Fruit fly (Drosophila melanogaster) whole organism, embryonic: ENCODE measurements around the gene CG7650.

Experiments
- Asciz ChIP-seq: fragments of 200-800 bp; sonication (Bioruptor generic); optimal IDR thresholded peaks from 2 replicates; lab custom pipeline; 2017; ENCODE audit warnings: missing biosample characterization, mild to moderate bottlenecking, missing genetic modification characterization, missing genetic modification reagents
- Atf6 ChIP-seq: fragments of 200-800 bp; sonication (Bioruptor generic); IDR thresholded peaks from 2 replicates; pipeline ENCODE4 v1.3.6; 2022; ENCODE audit warnings: missing biosample characterization, missing genetic modification characterization
- CG10321 ChIP-seq: fragments of 200-800 bp; sonication (Bioruptor generic); IDR thresholded peaks from 2 replicates; pipeline ENCODE4 v1.3.6; 2022; ENCODE audit warnings: missing biosample characterization, missing genetic modification characterization
- CG11456 ChIP-seq: fragments of 200-800 bp; sonication (Bioruptor generic); IDR thresholded peaks from 3 replicates; pipeline ENCODE4 v1.3.6; 2022; ENCODE audit warnings: missing biosample characterization, missing genetic modification characterization
- CG11695 ChIP-seq: fragments of 200-800 bp; sonication (Bioruptor generic); IDR thresholded peaks from 3 replicates; pipeline ENCODE4 v1.3.6; 2022; ENCODE audit warnings: missing biosample characterization, missing genetic modification characterization
- CG14441 ChIP-seq: fragments of 200-800 bp; sonication (Bioruptor generic); IDR thresholded peaks from 2 replicates; pipeline ENCODE4 v1.3.6; 2022; ENCODE audit warnings: missing biosample characterization, missing genetic modification characterization
- CG16815 ChIP-seq: fragments of 200-800 bp; sonication (Bioruptor generic); optimal IDR thresholded peaks from 3 replicates; lab custom pipeline; 2017; ENCODE audit warnings: missing biosample characterization, mild to moderate bottlenecking, missing genetic modification characterization
- CG17829 ChIP-seq: fragments of 200-800 bp; optimal IDR thresholded peaks from 2 replicates; lab custom pipeline; 2019; ENCODE audit warnings: missing biosample characterization, mild to moderate bottlenecking, missing genetic modification characterization, moderate library complexity
- CG2116 ChIP-seq: fragments of 200-800 bp; sonication (Bioruptor generic); optimal IDR thresholded peaks from 3 replicates; lab custom pipeline; 2018; ENCODE audit warnings: missing biosample characterization, mild to moderate bottlenecking, missing genetic modification characterization
- CG7745 ChIP-seq: fragments of 200-800 bp; sonication (Bioruptor generic); optimal IDR thresholded peaks from 2 replicates; lab custom pipeline; 2018; ENCODE audit warnings: missing biosample characterization, mild to moderate bottlenecking, missing genetic modification characterization, moderate library complexity
- CG7928 ChIP-seq: fragments of 200-800 bp; sonication (Bioruptor generic); optimal IDR thresholded peaks from 2 replicates; lab custom pipeline; 2017; ENCODE audit warnings: missing biosample characterization, mild to moderate bottlenecking, missing genetic modification characterization
- CG7963 ChIP-seq: fragments of 200-800 bp; sonication (Bioruptor generic); IDR thresholded peaks from 3 replicates; pipeline ENCODE4 v1.3.6; 2022; ENCODE audit warnings: missing biosample characterization, missing genetic modification characterization; ENCODE audit not compliant: partially characterized antibody
- CG8924 ChIP-seq: fragments of 200-800 bp; optimal IDR thresholded peaks from 3 replicates; lab custom pipeline; 2019; ENCODE audit warnings: missing biosample characterization, mild to moderate bottlenecking, missing genetic modification characterization, moderate library complexity
- Dek ChIP-seq: fragments of 200-800 bp; sonication (Bioruptor generic); optimal IDR thresholded peaks from 3 replicates; lab custom pipeline; 2019; ENCODE audit warnings: missing biosample characterization, mild to moderate bottlenecking, missing genetic modification characterization, moderate library complexity
- Doc2 ChIP-seq: fragments of 200-800 bp; sonication (Bioruptor generic); IDR thresholded peaks from 2 replicates; pipeline ENCODE4 v1.3.6; 2022; ENCODE audit warnings: missing biosample characterization, missing genetic modification characterization
- Dp ChIP-seq: fragments of 200-800 bp; sonication (Bioruptor generic); optimal IDR thresholded peaks from 2 replicates; lab custom pipeline; 2018; ENCODE audit warnings: missing biosample characterization, mild to moderate bottlenecking, missing genetic modification characterization, moderate library complexity
- E2f2 ChIP-seq: fragments of 200-800 bp; sonication (Bioruptor generic); IDR thresholded peaks from 2 replicates; pipeline ENCODE4 v1.3.6; 2022; ENCODE audit warnings: missing biosample characterization, missing genetic modification characterization
- Ets97D ChIP-seq: fragments of 200-800 bp; sonication (Bioruptor generic); optimal IDR thresholded peaks from 3 replicates; lab custom pipeline; 2016; ENCODE audit warnings: missing biosample characterization, missing genetic modification characterization
- Fer1 ChIP-seq: fragments of 200-800 bp; sonication (Bioruptor generic); optimal IDR thresholded peaks from 2 replicates; lab custom pipeline; 2017; ENCODE audit warnings: missing biosample characterization, mild to moderate bottlenecking, missing genetic modification characterization
- MBD-R2 ChIP-seq: fragments of 200-800 bp; sonication (Bioruptor generic); IDR thresholded peaks from 2 replicates; pipeline ENCODE4 v1.3.6; 2022; ENCODE audit warnings: missing biosample characterization, missing genetic modification characterization
- Mes4 ChIP-seq: fragments of 200-800 bp; sonication (Bioruptor generic); optimal IDR thresholded peaks from 2 replicates; lab custom pipeline; 2016; ENCODE audit warnings: missing biosample characterization, missing genetic modification characterization
- Nf-YB ChIP-seq: fragments of 200-800 bp; sonication (Bioruptor generic); optimal IDR thresholded peaks from 3 replicates; lab custom pipeline; 2019; ENCODE audit warnings: missing biosample characterization, mild to moderate bottlenecking, missing genetic modification characterization, moderate library complexity
- Sin3A ChIP-seq: fragments of >200 bp; optimal IDR thresholded peaks from 2 replicates; lab custom pipeline; 2018
- Taf1 ChIP-seq: fragments of 200-800 bp; sonication (Bioruptor generic); IDR thresholded peaks from 2 replicates; pipeline ENCODE4 v1.3.6; 2022; ENCODE audit warnings: missing biosample characterization, missing genetic modification characterization
- ara ChIP-seq: fragments of 200-800 bp; sonication (Bioruptor generic); IDR thresholded peaks from 2 replicates; pipeline ENCODE4 v1.3.6; 2022; ENCODE audit warnings: missing biosample characterization, missing genetic modification characterization
- ash1 ChIP-seq: fragments of 200-800 bp; sonication (Bioruptor generic); optimal IDR thresholded peaks from 2 replicates; lab custom pipeline; 2018; ENCODE audit warnings: missing biosample characterization, mild to moderate bottlenecking, missing genetic modification characterization
- ato ChIP-seq: fragments of 200-800 bp; sonication (Bioruptor generic); IDR thresholded peaks from 2 replicates; pipeline ENCODE4 v1.3.6; 2022; ENCODE audit warnings: missing biosample characterization, missing genetic modification characterization; ENCODE audit not compliant: partially characterized antibody
- bowl ChIP-seq: fragments of 200-800 bp; sonication (Bioruptor generic); IDR thresholded peaks from 2 replicates; pipeline ENCODE4 v1.3.6; 2022; ENCODE audit warnings: missing biosample characterization, missing genetic modification characterization
- cad ChIP-seq: fragments of >200 bp; optimal IDR thresholded peaks from 2 replicates; lab custom pipeline; 2017; ENCODE audit warnings: missing biosample characterization, missing genetic modification characterization
- chif ChIP-seq, 2 experiments: fragments of 200-800 bp; sonication (Bioruptor generic); optimal IDR thresholded peaks; 3 replicates each; lab custom pipeline; 2016; ENCODE audit warnings: missing biosample characterization in 2 of 2, missing genetic modification characterization in 2 of 2
- corto ChIP-seq: fragments of 200-800 bp; sonication (Bioruptor generic); optimal IDR thresholded peaks from 2 replicates; lab custom pipeline; 2016; ENCODE audit warnings: missing biosample characterization, mild to moderate bottlenecking, missing genetic modification characterization, moderate library complexity
- dan ChIP-seq: fragments of 200-800 bp; sonication (Bioruptor generic); IDR thresholded peaks from 2 replicates; pipeline ENCODE4 v1.3.6; 2022; ENCODE audit warnings: missing biosample characterization, missing genetic modification characterization
- en ChIP-seq: fragments of 200-800 bp; sonication (Bioruptor generic); optimal IDR thresholded peaks from 2 replicates; lab custom pipeline; 2016; ENCODE audit warnings: missing biosample characterization, missing genetic modification characterization
- eve ChIP-seq, 2 experiments: fragments of >200 bp; optimal IDR thresholded peaks; 2 replicates each; lab custom pipeline; 2017; ENCODE audit warnings: missing biosample characterization in 2 of 2, missing genetic modification characterization in 2 of 2
- grau ChIP-seq: fragments of 200-800 bp; optimal IDR thresholded peaks from 3 replicates; lab custom pipeline; 2019; ENCODE audit warnings: missing biosample characterization, mild to moderate bottlenecking, missing genetic modification characterization, moderate library complexity
- gro ChIP-seq: fragments of 200-800 bp; sonication (Bioruptor generic); optimal IDR thresholded peaks from 2 replicates; lab custom pipeline; 2016; ENCODE audit warnings: missing biosample characterization, missing genetic modification characterization
- gsb-n ChIP-seq: fragments of 200-800 bp; sonication (Bioruptor generic); optimal IDR thresholded peaks from 3 replicates; lab custom pipeline; 2018; ENCODE audit warnings: missing biosample characterization, mild to moderate bottlenecking, missing genetic modification characterization
- ind ChIP-seq: fragments of 200-800 bp; sonication (Bioruptor generic); optimal IDR thresholded peaks from 3 replicates; lab custom pipeline; 2016; ENCODE audit warnings: missing biosample characterization, missing genetic modification characterization
- nom ChIP-seq: fragments of 200-800 bp; sonication (Bioruptor generic); optimal IDR thresholded peaks from 2 replicates; lab custom pipeline; 2017; ENCODE audit warnings: missing biosample characterization, missing genetic modification characterization, mild to moderate bottlenecking, moderate library complexity, missing genetic modification reagents
- otp ChIP-seq: fragments of 200-800 bp; sonication (Bioruptor generic); IDR thresholded peaks from 3 replicates; pipeline ENCODE4, ENCODE4 v1.3.6; 2022; ENCODE audit warnings: missing biosample characterization, missing genetic modification characterization
- p53 ChIP-seq: fragments of 200-800 bp; sonication (Bioruptor generic); optimal IDR thresholded peaks from 2 replicates; lab custom pipeline; 2016; ENCODE audit warnings: missing biosample characterization, missing genetic modification characterization
- pb ChIP-seq: fragments of 200-800 bp; sonication (Bioruptor generic); optimal IDR thresholded peaks from 3 replicates; lab custom pipeline; 2016; ENCODE audit warnings: missing biosample characterization, missing genetic modification characterization
- pho ChIP-seq: fragments of 200-800 bp; sonication (Bioruptor generic); optimal IDR thresholded peaks from 2 replicates; lab custom pipeline; 2016; ENCODE audit warnings: missing biosample characterization, missing genetic modification characterization
- psq ChIP-seq: fragments of 200-800 bp; sonication (Bioruptor generic); optimal IDR thresholded peaks from 2 replicates; lab custom pipeline; 2017; ENCODE audit warnings: missing biosample characterization, missing genetic modification characterization
- pum ChIP-seq: fragments of 200-800 bp; sonication (Bioruptor generic); optimal IDR thresholded peaks from 2 replicates; lab custom pipeline; 2016; ENCODE audit warnings: missing biosample characterization, missing genetic modification characterization
- scrt ChIP-seq: fragments of 200-800 bp; sonication (Bioruptor generic); optimal IDR thresholded peaks from 2 replicates; lab custom pipeline; 2018; ENCODE audit warnings: missing biosample characterization, mild to moderate bottlenecking, missing genetic modification characterization, moderate library complexity
- stwl ChIP-seq: fragments of 200-800 bp; sonication (Bioruptor generic); optimal IDR thresholded peaks from 3 replicates; lab custom pipeline; 2018; ENCODE audit warnings: missing biosample characterization, mild to moderate bottlenecking, missing genetic modification characterization, moderate library complexity
- tna ChIP-seq: fragments of 200-800 bp; sonication (Bioruptor generic); IDR thresholded peaks from 2 replicates; pipeline ENCODE4 v1.3.6; 2022; ENCODE audit warnings: missing biosample characterization, missing genetic modification characterization; ENCODE audit not compliant: partially characterized antibody
- wdn ChIP-seq: fragments of 200-800 bp; sonication (Bioruptor generic); IDR thresholded peaks from 2 replicates; pipeline ENCODE4 v1.3.6; 2022; ENCODE audit warnings: missing biosample characterization, missing genetic modification characterization
- zen ChIP-seq: fragments of 200-800 bp; sonication (Bioruptor generic); optimal IDR thresholded peaks from 3 replicates; lab custom pipeline; 2018; ENCODE audit warnings: missing biosample characterization, mild to moderate bottlenecking, missing genetic modification characterization, moderate library complexity
- zen2 ChIP-seq: fragments of 200-800 bp; sonication (Bioruptor generic); IDR thresholded peaks from 3 replicates; pipeline ENCODE4 v1.3.6; 2022; ENCODE audit warnings: missing biosample characterization, missing genetic modification characterization; ENCODE audit not compliant: partially characterized antibody
- zf30C ChIP-seq: fragments of 200-800 bp; sonication (Bioruptor generic); optimal IDR thresholded peaks from 3 replicates; lab custom pipeline; 2018; ENCODE audit warnings: missing biosample characterization, mild to moderate bottlenecking, missing genetic modification characterization

Gene CG7650

DNA sequence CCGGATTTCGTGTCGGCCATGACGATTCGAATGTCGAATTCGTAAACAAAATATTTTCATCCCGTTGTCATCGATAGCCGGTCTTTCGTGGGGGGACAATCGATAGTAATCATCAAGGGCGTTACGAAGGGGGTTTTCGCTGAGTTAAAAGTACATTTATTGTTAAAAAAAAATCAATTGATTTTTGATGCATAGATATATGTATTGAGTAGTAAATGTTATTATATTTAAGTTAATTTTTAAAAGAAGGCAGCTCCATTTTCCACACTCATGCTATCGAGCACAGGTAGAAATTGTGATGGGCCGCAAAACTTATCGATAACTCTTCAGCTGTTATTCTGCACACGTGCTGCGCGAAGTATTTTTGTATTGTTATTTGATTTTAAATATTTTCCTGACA, 29.7 kb downstream of the CG7650 start, which contains the start of the genes mrn and CG12301 (continued):
- TF ChIP-seq ara (peak; percentile 96), MBD-R2 (GFP tag; lab: Robert Waterston, UW) (peak; percentile 99), ind (GFP tag; lab: Kevin White, UChicago) (peak; percentile 75), bowl (GFP tag; lab: Robert Waterston, UW) (no peak), Dek (no peak), gro (GFP tag; lab: Kevin White, UChicago) (peak; percentile 79), CG11456 (GFP tag; lab: Robert Waterston, UW) (peak; percentile 91), eve (GFP tag; optimal IDR thresholded peaks at IDR 0.05; lab: Kevin White, UChicago) (no peak), zen (tag; lab: Kevin White, UChicago) (peak; percentile 43), chif (GFP tag; optimal IDR thresholded peaks at IDR 0.05; lab: Kevin White, UChicago) (peak; percentile 49 to 55), CG7745 (tag; lab: Kevin White, UChicago) (no peak), Mes4 (GFP tag; lab: Kevin White, UChicago) (peak; percentile 11), Fer1 (GFP tag; lab: Kevin White, UChicago) (peak; percentile 76), cad (GFP tag; lab: Kevin White, UChicago) (no peak), stwl (tag; lab: Kevin White, UChicago) (peak; percentile 66), CG7963 (GFP tag; lab: Robert Waterston, UW) (peak; percentile 77), grau (tag; lab: Kevin White, UChicago) (no peak), wdn (peak; percentile 68), Ets97D (GFP tag; lab: Kevin White, UChicago) (peak; percentile 64), en (GFP tag; lab: Kevin White, UChicago) (no peak), ash1 (no peak), gsb-n (tag; lab: Kevin White, UChicago) (no peak), CG8924 (peak; percentile 66), E2f2 (GFP tag; lab: Robert Waterston, UW) (peak; percentile 67), CG10321 (GFP tag; lab: Robert Waterston, UW) (no peak), psq (GFP tag; lab: Kevin White, UChicago) (peak; percentile 44), Dp (GFP tag; lab: Kevin White, UChicago) (peak; percentile 58), dan (GFP tag; lab: Robert Waterston, UW) (peak; percentile 51; the same call in 1 of the 2 replicates), CG11695 (GFP tag; lab: Robert Waterston, UW) (peak; percentile 75), Sin3A (lab: Kevin White, UChicago) (peak; percentile 92), Taf1 (GFP tag; lab: Robert Waterston, UW) (peak; percentile 84), CG7928 (GFP tag; lab: Kevin White, UChicago) (no peak), otp (GFP tag; lab: Robert Waterston, UW) (peak; percentile 47; the same call in 2 of the 3 replicates), pum (GFP tag; lab: Kevin White, UChicago) (peak; percentile 48), p53 (no peak), CG14441 (peak; percentile 96), zen2 (GFP tag; lab: Robert Waterston, UW) (peak; percentile 75; the same call in 1 of the 3 replicates), tna (peak; percentile 84), nom (no peak), Doc2 (GFP tag; lab: Robert Waterston, UW) (peak; percentile 85), ato (GFP tag; lab: Robert Waterston, UW) (peak; percentile 66), Asciz (GFP tag; lab: Kevin White, UChicago) (no peak), CG2116 (GFP tag; lab: Kevin White, UChicago) (peak; percentile 89), scrt (no peak), corto (GFP tag; lab: Kevin White, UChicago) (no peak), pb (no peak), pho (peak; percentile 77), Nf-YB (GFP tag; lab: Kevin White, UChicago) (no peak), zf30C (GFP tag; lab: Kevin White, UChicago) (no peak), Atf6 (GFP tag; lab: Robert Waterston, UW) (peak; percentile 81), CG16815 (GFP tag; lab: Kevin White, UChicago) (no peak), CG17829 (tag; lab: Kevin White, UChicago) (peak; percentile 85)
